Fruit fly (Drosophila melanogaster) S2 (cell line): ENCODE data around the gene CG5194.

Experiments
- CG8478 ChIP-seq: fragments of >200 bp; optimal IDR thresholded peaks from 2 replicates; lab custom pipeline; 2018
- CTCF ChIP-seq, 2 experiments: fragments of >200 bp; optimal IDR thresholded peaks; 2 replicates each; lab custom pipeline; 2018

CG5194 gene

dm6 chr3L:9042200-9042988 lies 32.8 kb upstream of the CG5194 start:
- no peak for TF ChIP-seq CTCF (optimal IDR thresholded peaks at IDR 0.05; lab: Kevin White, UChicago)
- TF ChIP-seq CG8478 (lab: Kevin White, UChicago), result no peak

dm6 chr3L:9041042-9041477 lies 31.4 kb upstream of the CG5194 start, which contains the start of gene Doc1:
TSS of gene Doc1 (plus strand) at chr3L:9041375.
- TF ChIP-seq CTCF (optimal IDR thresholded peaks at IDR 0.05; lab: Kevin White, UChicago), result peak in 1 of 2 experiments; percentile 27
- TF ChIP-seq CG8478 (lab: Kevin White, UChicago), result no peak

- no peak for TF ChIP-seq CG8478 (lab: Kevin White, UChicago)
- TF ChIP-seq CTCF (optimal IDR thresholded peaks at IDR 0.05; lab: Kevin White, UChicago), result no peak
Measured at dm6 chr3L:9039189-9039588, 29.6 kb upstream of the CG5194 start.

- no peak for TF ChIP-seq CTCF (optimal IDR thresholded peaks at IDR 0.05; lab: Kevin White, UChicago)
- TF ChIP-seq CG8478 (lab: Kevin White, UChicago), result no peak
Measured at dm6 chr3L:9037608-9038007, 28.0 kb upstream of the CG5194 start.

- no peak for TF ChIP-seq CTCF (optimal IDR thresholded peaks at IDR 0.05; lab: Kevin White, UChicago)
- TF ChIP-seq CG8478 (lab: Kevin White, UChicago), result no peak
Measured at dm6 chr3L:9033999-9034626, 24.5 kb upstream of the CG5194 start.

dm6 chr3L:9033537-9033936 lies 23.9 kb upstream of the CG5194 start:
- TF ChIP-seq CTCF (optimal IDR thresholded peaks at IDR 0.05; lab: Kevin White, UChicago) (no peak), CG8478 (lab: Kevin White, UChicago) (no peak)

dm6 chr3L:9032871-9033270 lies 23.2 kb upstream of the CG5194 start:
- TF ChIP-seq CTCF (optimal IDR thresholded peaks at IDR 0.05; lab: Kevin White, UChicago) (no peak), CG8478 (lab: Kevin White, UChicago) (no peak)

dm6 chr3L:9029183-9029789 lies 19.6 kb upstream of the CG5194 start:
- TF ChIP-seq CTCF (optimal IDR thresholded peaks at IDR 0.05; lab: Kevin White, UChicago) (no peak), CG8478 (lab: Kevin White, UChicago) (no peak)

dm6 chr3L:9028057-9028456 lies 18.4 kb upstream of the CG5194 start:
- TF ChIP-seq CG8478 (lab: Kevin White, UChicago), result no peak
- TF ChIP-seq CTCF (optimal IDR thresholded peaks at IDR 0.05; lab: Kevin White, UChicago), result no peak

- TF ChIP-seq CG8478 (lab: Kevin White, UChicago) (no peak), CTCF (optimal IDR thresholded peaks at IDR 0.05; lab: Kevin White, UChicago) (no peak)
Measured at dm6 chr3L:9027122-9027696, 17.6 kb upstream of the CG5194 start.

- TF ChIP-seq CTCF (optimal IDR thresholded peaks at IDR 0.05; lab: Kevin White, UChicago) (no peak), CG8478 (lab: Kevin White, UChicago) (no peak)
Measured at dm6 chr3L:9026568-9026967, 16.9 kb upstream of the CG5194 start.

dm6 chr3L:9025680-9026079 lies 16.0 kb upstream of the CG5194 start:
- no peak for TF ChIP-seq CTCF (optimal IDR thresholded peaks at IDR 0.05; lab: Kevin White, UChicago)
- TF ChIP-seq CG8478 (lab: Kevin White, UChicago), result no peak

dm6 chr3L:9025178-9025577 lies 15.5 kb upstream of the CG5194 start:
- no peak for TF ChIP-seq CG8478 (lab: Kevin White, UChicago)
- TF ChIP-seq CTCF (optimal IDR thresholded peaks at IDR 0.05; lab: Kevin White, UChicago), result no peak

dm6 chr3L:9024741-9025140 lies 15.1 kb upstream of the CG5194 start:
- TF ChIP-seq CG8478 (lab: Kevin White, UChicago) (no peak), CTCF (optimal IDR thresholded peaks at IDR 0.05; lab: Kevin White, UChicago) (no peak)

dm6 chr3L:9023627-9024026 lies 14.0 kb upstream of the CG5194 start:
- TF ChIP-seq CTCF (optimal IDR thresholded peaks at IDR 0.05; lab: Kevin White, UChicago), result no peak
